Worm (Caenorhabditis elegans): ENCODE data around the gene Y39A3B.1.

The Y39A3B.1 gene

ce11 chrIII:2032327-2033093, 26.7 kb downstream of the Y39A3B.1 start:
- no peak for TF ChIP-seq efl-3 (GFP tag; optimal IDR thresholded peaks at IDR 0.05)
- no peak for TF ChIP-seq mab-9 (GFP tag; IDR thresholded peaks at IDR 0.05)
- TF ChIP-seq snu-23 (GFP tag; optimal IDR thresholded peaks at IDR 0.05) = peak; percentile 54
- no peak for TF ChIP-seq hlh-4 (tag; optimal IDR thresholded peaks at IDR 0.05)
- TF ChIP-seq alr-1 (tag; optimal IDR thresholded peaks at IDR 0.05; ENCODE audit: borderline replicate concordance) = no peak
- peak; percentile 2 to 39 for TF ChIP-seq efl-1 (optimal IDR thresholded peaks at IDR 0.05)
- peak; percentile 8 to 95 for TF ChIP-seq efl-1 (GFP tag; optimal IDR thresholded peaks at IDR 0.05 in 1 of 2)
- TF ChIP-seq mep-1 (tag; optimal IDR thresholded peaks at IDR 0.05) = peak; percentile 2
- no peak for TF ChIP-seq Y116A8C.19 (tag; optimal IDR thresholded peaks at IDR 0.05; ENCODE audit: borderline replicate concordance)
- no peak for TF ChIP-seq egl-27 (tag; optimal IDR thresholded peaks at IDR 0.05)
- TF ChIP-seq nhr-47 (tag; optimal IDR thresholded peaks at IDR 0.05) = peak; percentile 26
- TF ChIP-seq lin-35 (GFP tag; optimal IDR thresholded peaks at IDR 0.05) = peak; percentile 30 to 57
- no peak for TF ChIP-seq sptf-1 (tag; optimal IDR thresholded peaks at IDR 0.05)
- no peak for TF ChIP-seq F16B12.6 (tag; optimal IDR thresholded peaks at IDR 0.05)
- no peak for TF ChIP-seq unc-130 (tag; optimal IDR thresholded peaks at IDR 0.05)
- TF ChIP-seq blmp-1 (tag; optimal IDR thresholded peaks at IDR 0.05) = no peak
- no peak for TF ChIP-seq irx-1 (tag; optimal IDR thresholded peaks at IDR 0.05)
- TF ChIP-seq C34B4.2 (tag; optimal IDR thresholded peaks at IDR 0.05) = no peak
- TF ChIP-seq dsc-1 (tag; optimal IDR thresholded peaks at IDR 0.05) = no peak
- peak; percentile 40 for TF ChIP-seq nhr-20 (tag; optimal IDR thresholded peaks at IDR 0.05)
- TF ChIP-seq ces-1 (GFP tag; optimal IDR thresholded peaks at IDR 0.05) = no peak
- no peak for TF ChIP-seq ceh-88 (GFP tag; IDR thresholded peaks at IDR 0.05)
- TF ChIP-seq sup-37 (GFP tag; optimal IDR thresholded peaks at IDR 0.05) = no peak
- no peak for TF ChIP-seq sox-4 (tag; optimal IDR thresholded peaks at IDR 0.05)
- TF ChIP-seq fkh-10 (GFP tag; optimal IDR thresholded peaks at IDR 0.05) = no peak
- TF ChIP-seq aly-2 (tag; optimal IDR thresholded peaks at IDR 0.05) = no peak
- no peak for TF ChIP-seq tlp-1 (tag; optimal IDR thresholded peaks at IDR 0.05)
- TF ChIP-seq dpl-1 (GFP tag; optimal IDR thresholded peaks at IDR 0.05) = peak in 2 of 3 experiments; percentile 43 to 53
- peak; percentile 3 for TF ChIP-seq swsn-7 (tag; optimal IDR thresholded peaks at IDR 0.05)
- TF ChIP-seq vab-15 (tag; optimal IDR thresholded peaks at IDR 0.05) = no peak
- no peak for TF ChIP-seq pax-3 (tag; optimal IDR thresholded peaks at IDR 0.05)
- peak; percentile 83 for TF ChIP-seq rnt-1 (tag; optimal IDR thresholded peaks at IDR 0.05)
- no peak for TF ChIP-seq fkh-8 (tag; optimal IDR thresholded peaks at IDR 0.05)
- TF ChIP-seq snpc-4 (tag; optimal IDR thresholded peaks at IDR 0.05) = no peak
- peak; percentile 5 for TF ChIP-seq lin-15B (tag; optimal IDR thresholded peaks at IDR 0.05)
- peak; percentile 49 for TF ChIP-seq nhr-90 (tag; optimal IDR thresholded peaks at IDR 0.05; ENCODE audit: poor library complexity)
- TF ChIP-seq nhr-19 (GFP tag; conservative IDR thresholded peaks at IDR 0.05) = peak; percentile 64
- TF ChIP-seq nhr-28 (tag; optimal IDR thresholded peaks at IDR 0.05) = no peak
- peak; percentile 40 for TF ChIP-seq ceh-63 (GFP tag; optimal IDR thresholded peaks at IDR 0.05)
- TF ChIP-seq hlh-17 (GFP tag; optimal IDR thresholded peaks at IDR 0.05; ENCODE audit: borderline replicate concordance) = no peak
- peak; percentile 23 for TF ChIP-seq C16A3.4 (tag; optimal IDR thresholded peaks at IDR 0.05)
- TF ChIP-seq nhr-76 (tag; optimal IDR thresholded peaks at IDR 0.05) = no peak
- TF ChIP-seq unc-30 (tag; optimal IDR thresholded peaks at IDR 0.05) = no peak
- peak in 1 of 3 experiments; percentile 19 for TF ChIP-seq ceh-82 (tag; optimal IDR thresholded peaks at IDR 0.05)
- TF ChIP-seq ztf-11 (tag; optimal IDR thresholded peaks at IDR 0.05) = no peak
- TF ChIP-seq tbx-2 (tag; optimal IDR thresholded peaks at IDR 0.05) = no peak
- TF ChIP-seq lin-13 (GFP tag; optimal IDR thresholded peaks at IDR 0.05) = peak; percentile 20
- TF ChIP-seq unc-62 (GFP tag; optimal IDR thresholded peaks at IDR 0.05) = no peak
- no peak for TF ChIP-seq aha-1 (tag; optimal IDR thresholded peaks at IDR 0.05)
- peak; percentile 2 for TF ChIP-seq nhr-77 (tag; optimal IDR thresholded peaks at IDR 0.05)
- no peak for TF ChIP-seq lir-3 (tag; optimal IDR thresholded peaks at IDR 0.05; ENCODE audit: poor library complexity)
- TF ChIP-seq elt-2 (tag; optimal IDR thresholded peaks at IDR 0.05) = no peak
